Fruit fly (Drosophila melanogaster) whole organism, embryonic: Measurements from ENCODE around the gene h-cup.
A peak's percentile ranks its signal among the peaks of the same experiment; 100 is the strongest.

Experiments
- Adf1 ChIP-seq: fragments of 200-800 bp; sonication (Bioruptor generic); IDR thresholded peaks from 2 replicates; pipeline ENCODE4 v1.3.6; 2022; ENCODE audit warnings: missing biosample characterization, missing genetic modification characterization
- CG10267 ChIP-seq: fragments of 200-800 bp; sonication (Bioruptor generic); optimal IDR thresholded peaks from 2 replicates; lab custom pipeline; 2018; ENCODE audit warnings: missing biosample characterization, mild to moderate bottlenecking, missing genetic modification characterization, moderate library complexity
- CG10366 ChIP-seq: fragments of 200-800 bp; sonication (Bioruptor generic); IDR thresholded peaks from 2 replicates; pipeline ENCODE4 v1.3.6; 2022; ENCODE audit warnings: missing biosample characterization, missing genetic modification characterization
- CG10462 ChIP-seq: fragments of 200-800 bp; sonication (Bioruptor generic); optimal IDR thresholded peaks from 2 replicates; lab custom pipeline; 2016; ENCODE audit warnings: missing biosample characterization, missing genetic modification characterization
- CG10565 ChIP-seq: fragments of 200-800 bp; sonication (Bioruptor generic); optimal IDR thresholded peaks from 3 replicates; lab custom pipeline; 2016; ENCODE audit warnings: missing biosample characterization, mild to moderate bottlenecking, missing genetic modification characterization
- CG15073 ChIP-seq: fragments of 200-800 bp; sonication (Bioruptor generic); optimal IDR thresholded peaks from 2 replicates; lab custom pipeline; 2016; ENCODE audit warnings: missing biosample characterization, missing genetic modification characterization
- CG15479 ChIP-seq: fragments of 200-800 bp; sonication (Bioruptor generic); optimal IDR thresholded peaks from 3 replicates; lab custom pipeline; 2019; ENCODE audit warnings: missing biosample characterization, mild to moderate bottlenecking, missing genetic modification characterization, moderate library complexity
- CG15514 ChIP-seq: fragments of 200-800 bp; sonication (Bioruptor generic); optimal IDR thresholded peaks from 3 replicates; lab custom pipeline; 2017; ENCODE audit warnings: missing biosample characterization, missing genetic modification characterization, mild to moderate bottlenecking, moderate library complexity, missing genetic modification reagents
- CG16863 ChIP-seq: fragments of 200-800 bp; sonication (Bioruptor generic); optimal IDR thresholded peaks from 3 replicates; lab custom pipeline; 2016; ENCODE audit warnings: missing biosample characterization, missing genetic modification characterization
- CG2199 ChIP-seq: fragments of 200-800 bp; sonication (Bioruptor generic); IDR thresholded peaks from 3 replicates; pipeline ENCODE4 v1.3.6; 2022; ENCODE audit warnings: missing biosample characterization, missing genetic modification characterization
- CG32767 ChIP-seq: fragments of 200-800 bp; sonication (Bioruptor generic); IDR thresholded peaks from 2 replicates; pipeline ENCODE4 v1.3.6; 2022; ENCODE audit warnings: missing biosample characterization, missing genetic modification characterization
- CG34224 ChIP-seq: fragments of 200-800 bp; sonication (Bioruptor generic); IDR thresholded peaks from 3 replicates; pipeline ENCODE4 v1.3.6; 2022; ENCODE audit warnings: missing biosample characterization, missing genetic modification characterization; ENCODE audit not compliant: partially characterized antibody
- CG4854 ChIP-seq: fragments of 200-800 bp; sonication (Bioruptor generic); optimal IDR thresholded peaks from 2 replicates; lab custom pipeline; 2016; ENCODE audit warnings: missing biosample characterization, missing genetic modification characterization, inconsistent platforms
- CG8478 ChIP-seq: fragments of >200 bp; optimal IDR thresholded peaks from 2 replicates; lab custom pipeline; 2018
- CG9437 ChIP-seq: fragments of 200-800 bp; sonication (Bioruptor generic); optimal IDR thresholded peaks from 2 replicates; lab custom pipeline; 2018; ENCODE audit warnings: missing biosample characterization, mild to moderate bottlenecking, missing genetic modification characterization
- D ChIP-seq, 2 experiments: fragments of 200-800 bp in 1 of 2; fragments of >200 bp in 1 of 2; sonication (Bioruptor generic) in 1 of 2; optimal IDR thresholded peaks; 2 replicates in 1 of 2; 3 replicates in 1 of 2; lab custom pipeline; 2017; ENCODE audit warnings: mild to moderate bottlenecking in 1 of 2, missing biosample characterization in 1 of 2, missing genetic modification characterization in 1 of 2, missing genetic modification reagents in 1 of 2
- Dbx ChIP-seq: fragments of 200-800 bp; sonication (Bioruptor generic); IDR thresholded peaks from 3 replicates; pipeline ENCODE4 v1.3.6; 2022; ENCODE audit warnings: missing biosample characterization, missing genetic modification characterization
- Deaf1 ChIP-seq: fragments of 200-800 bp; optimal IDR thresholded peaks from 3 replicates; lab custom pipeline; 2019; ENCODE audit warnings: missing biosample characterization, mild to moderate bottlenecking, missing genetic modification characterization, moderate library complexity
- Dref ChIP-seq: fragments of 200-800 bp; sonication (Bioruptor generic); IDR thresholded peaks from 2 replicates; pipeline ENCODE4 v1.3.6; 2022; ENCODE audit warnings: missing biosample characterization, missing genetic modification characterization
- Hey ChIP-seq: fragments of 200-800 bp; sonication (Bioruptor generic); optimal IDR thresholded peaks from 3 replicates; lab custom pipeline; 2018; ENCODE audit warnings: missing biosample characterization, mild to moderate bottlenecking, missing genetic modification characterization
- Hr78 ChIP-seq, 2 experiments: fragments of 200-800 bp in 1 of 2; fragments of >200 bp in 1 of 2; sonication (Bioruptor generic) in 1 of 2; optimal IDR thresholded peaks; 2 replicates each; lab custom pipeline; 2017 to 2019; ENCODE audit warnings: missing biosample characterization in 2 of 2, missing genetic modification characterization in 2 of 2, mild to moderate bottlenecking in 1 of 2, moderate library complexity in 1 of 2
- MBD-R2 ChIP-seq: fragments of 200-800 bp; sonication (Bioruptor generic); IDR thresholded peaks from 2 replicates; pipeline ENCODE4 v1.3.6; 2022; ENCODE audit warnings: missing biosample characterization, missing genetic modification characterization
- Med ChIP-seq: fragments of 200-800 bp; sonication (Bioruptor generic); peaks from one replicate; lab custom pipeline; 2016; ENCODE audit warnings: missing biosample characterization, missing genetic modification characterization, mild to moderate bottlenecking, inconsistent platforms, moderate library complexity
- Pdp1 ChIP-seq, 2 experiments: fragments of 200-800 bp; sonication (Bioruptor generic); optimal IDR thresholded peaks; 3 replicates each; lab custom pipeline; 2016; ENCODE audit warnings: missing biosample characterization in 2 of 2, missing genetic modification characterization in 2 of 2, mild to moderate bottlenecking in 1 of 2, moderate library complexity in 1 of 2
- Rfx ChIP-seq: fragments of 200-800 bp; sonication (Bioruptor generic); IDR thresholded peaks from 2 replicates; pipeline ENCODE4 v1.3.6; 2022; ENCODE audit warnings: missing biosample characterization, missing genetic modification characterization
- Trl ChIP-seq, 3 experiments: fragments of >200 bp in 2 of 3; fragments of 200-800 bp in 1 of 3; sonication (Bioruptor generic) in 1 of 3; optimal IDR thresholded peaks; 2 replicates in 1 of 3; 3 replicates in 2 of 3; lab custom pipeline; 2016 to 2017; ENCODE audit warnings: missing biosample characterization in 1 of 3, missing genetic modification characterization in 1 of 3
- abd-A ChIP-seq: fragments of 200-800 bp; sonication (Bioruptor generic); optimal IDR thresholded peaks from 3 replicates; lab custom pipeline; 2019; ENCODE audit warnings: missing biosample characterization, mild to moderate bottlenecking, missing genetic modification characterization, moderate library complexity
- al ChIP-seq: fragments of 200-800 bp; sonication (Bioruptor generic); IDR thresholded peaks from 2 replicates; pipeline ENCODE4 v1.3.6; 2022; ENCODE audit warnings: missing biosample characterization, missing genetic modification characterization
- cg ChIP-seq: fragments of 200-800 bp; sonication (Bioruptor generic); optimal IDR thresholded peaks from 3 replicates; lab custom pipeline; 2019; ENCODE audit warnings: missing biosample characterization, mild to moderate bottlenecking, missing genetic modification characterization, moderate library complexity
- chinmo ChIP-seq: fragments of 200-800 bp; sonication (Bioruptor generic); IDR thresholded peaks from 4 replicates; pipeline ENCODE4 v1.3.6; 2022; ENCODE audit warnings: missing biosample characterization, missing genetic modification characterization; ENCODE audit not compliant: partially characterized antibody
- ewg ChIP-seq: fragments of 200-800 bp; sonication (Bioruptor generic); optimal IDR thresholded peaks from 3 replicates; lab custom pipeline; 2017; ENCODE audit warnings: mild to moderate bottlenecking, missing biosample characterization, missing genetic modification reagents, missing genetic modification characterization
- nmo ChIP-seq: fragments of 200-800 bp; sonication (Bioruptor generic); optimal IDR thresholded peaks from 2 replicates; lab custom pipeline; 2018; ENCODE audit warnings: missing biosample characterization, mild to moderate bottlenecking, missing genetic modification characterization, moderate library complexity
- oc ChIP-seq: fragments of 200-800 bp; sonication (Bioruptor generic); optimal IDR thresholded peaks from 2 replicates; lab custom pipeline; 2018; ENCODE audit warnings: missing biosample characterization, mild to moderate bottlenecking, missing genetic modification characterization, moderate library complexity
- pros ChIP-seq: fragments of 200-800 bp; sonication (Bioruptor generic); optimal IDR thresholded peaks from 3 replicates; lab custom pipeline; 2019; ENCODE audit warnings: missing biosample characterization, mild to moderate bottlenecking, missing genetic modification characterization, moderate library complexity
- slp2 ChIP-seq: fragments of 200-800 bp; sonication (Bioruptor generic); optimal IDR thresholded peaks from 2 replicates; lab custom pipeline; 2016; ENCODE audit warnings: missing biosample characterization, missing genetic modification characterization
- stwl ChIP-seq: fragments of 200-800 bp; sonication (Bioruptor generic); optimal IDR thresholded peaks from 3 replicates; lab custom pipeline; 2018; ENCODE audit warnings: missing biosample characterization, mild to moderate bottlenecking, missing genetic modification characterization, moderate library complexity
- tio ChIP-seq: fragments of 200-800 bp; sonication (Bioruptor generic); optimal IDR thresholded peaks from 2 replicates; lab custom pipeline; 2017; ENCODE audit warnings: missing biosample characterization, missing genetic modification characterization, inconsistent platforms
- zen ChIP-seq: fragments of 200-800 bp; sonication (Bioruptor generic); optimal IDR thresholded peaks from 3 replicates; lab custom pipeline; 2018; ENCODE audit warnings: missing biosample characterization, mild to moderate bottlenecking, missing genetic modification characterization, moderate library complexity

The h-cup gene

DNA sequence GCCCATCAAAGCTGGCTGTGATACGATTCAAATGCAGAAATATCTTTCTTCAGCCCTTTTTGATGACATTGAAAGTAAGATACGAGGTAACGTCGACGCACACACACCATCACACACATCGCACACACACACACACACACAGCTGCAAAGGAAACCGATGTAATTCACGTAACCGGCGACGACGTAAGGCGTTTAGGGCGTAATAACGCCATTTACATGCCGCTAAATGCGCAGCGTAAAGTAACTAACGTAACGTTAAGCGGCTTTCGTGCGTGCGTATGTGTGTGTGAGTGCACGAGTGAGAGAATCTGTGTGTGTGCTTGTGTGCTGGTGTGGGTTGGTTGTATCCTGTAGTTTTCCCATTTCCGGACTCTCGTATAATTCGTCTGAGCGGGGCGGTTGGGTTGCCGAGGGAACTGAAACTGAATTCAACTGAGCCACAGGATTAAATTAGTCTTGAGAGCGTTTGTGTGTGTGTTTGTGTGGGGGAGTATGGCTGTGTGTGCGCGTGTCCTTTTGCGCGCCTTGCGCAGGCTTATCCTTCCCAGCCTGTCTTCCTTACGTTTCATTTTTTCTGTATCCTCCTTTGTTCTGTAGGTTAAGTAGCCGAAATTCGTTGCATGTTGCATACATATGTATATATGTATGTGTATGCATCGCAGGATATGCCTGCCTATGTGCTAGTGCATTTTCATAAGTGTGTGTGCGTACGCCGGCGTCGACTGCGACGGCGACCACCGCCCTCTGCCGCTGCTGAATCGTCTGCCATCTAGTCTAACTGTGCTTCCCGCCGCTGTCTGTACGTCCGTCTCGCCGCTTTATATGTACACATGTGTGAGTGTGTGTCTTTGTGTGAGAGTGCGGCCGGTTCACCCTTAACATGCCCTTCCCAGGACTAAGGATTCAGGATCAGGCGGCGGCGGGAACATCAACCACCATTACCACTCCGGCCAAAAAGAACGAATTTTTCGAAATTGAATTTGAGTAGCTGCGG lies 35.3 kb upstream of the h-cup start:
- peak; percentile 86 for TF ChIP-seq cg (GFP tag; lab: Kevin White, UChicago)
- 0 out of 3 replicates have a peak, but pooled peaks have one; percentile 43 for TF ChIP-seq CG2199 (GFP tag; lab: Robert Waterston, UW)
- peak; percentile 99 for TF ChIP-seq CG9437 (GFP tag; lab: Kevin White, UChicago)
- TF ChIP-seq CG15073 (GFP tag; lab: Kevin White, UChicago), result no peak
- TF ChIP-seq Deaf1 (tag; lab: Kevin White, UChicago), result peak; percentile 71
- TF ChIP-seq CG4854 (GFP tag; lab: Kevin White, UChicago), result no peak
- peak; percentile 23; the same call in 1 of the 2 replicates for TF ChIP-seq Rfx (GFP tag; lab: Robert Waterston, UW)
- TF ChIP-seq nmo, result no peak
- TF ChIP-seq Hey (tag; lab: Kevin White, UChicago), result peak; percentile 5
- TF ChIP-seq stwl, result peak; percentile 7
- no peak for TF ChIP-seq CG16863 (GFP tag; lab: Kevin White, UChicago)
- TF ChIP-seq Trl (optimal IDR thresholded peaks at IDR 0.05; lab: Kevin White, UChicago), result peak; percentile 28 to 37
- no peak for TF ChIP-seq Trl (GFP tag; optimal IDR thresholded peaks at IDR 0.05; lab: Kevin White, UChicago)
- no peak for TF ChIP-seq Dref (GFP tag; lab: Robert Waterston, UW)
- TF ChIP-seq chinmo (GFP tag; lab: Robert Waterston, UW), result peak; percentile 58; the same call in 1 of the 4 replicates
- no peak for TF ChIP-seq tio
- no peak for TF ChIP-seq CG10462 (GFP tag; lab: Kevin White, UChicago)
- no peak for TF ChIP-seq CG34224 (GFP tag; lab: Robert Waterston, UW)
- peak; percentile 75 for TF ChIP-seq CG8478
- no peak for TF ChIP-seq al (GFP tag; lab: Robert Waterston, UW)
- TF ChIP-seq CG10267 (tag; lab: Kevin White, UChicago), result no peak
- no peak for TF ChIP-seq CG10366 (GFP tag; lab: Robert Waterston, UW)
- peak; percentile 53 for TF ChIP-seq oc (tag; lab: Kevin White, UChicago)
- TF ChIP-seq CG32767, result 0 out of 2 replicates have a peak, but pooled peaks have one; percentile 16
- TF ChIP-seq zen (tag; lab: Kevin White, UChicago), result peak; percentile 13
- peak in 1 of 2 experiments; percentile 56 for TF ChIP-seq Hr78 (GFP tag; optimal IDR thresholded peaks at IDR 0.05; lab: Kevin White, UChicago)
- TF ChIP-seq abd-A, result peak; percentile 82
- TF ChIP-seq slp2 (GFP tag; lab: Kevin White, UChicago), result no peak
- TF ChIP-seq CG15514 (GFP tag; lab: Kevin White, UChicago), result no peak
- TF ChIP-seq Pdp1 (GFP tag; optimal IDR thresholded peaks at IDR 0.05; lab: Kevin White, UChicago), result peak in 1 of 2 experiments; percentile 15
- TF ChIP-seq CG15479, result peak; percentile 84
- TF ChIP-seq ewg (GFP tag; lab: Kevin White, UChicago), result peak; percentile 79
- peak; percentile 79 for TF ChIP-seq pros (GFP tag; lab: Kevin White, UChicago)
- peak; percentile 53 for TF ChIP-seq D (optimal IDR thresholded peaks at IDR 0.05; lab: Kevin White, UChicago)
- TF ChIP-seq D (GFP tag; optimal IDR thresholded peaks at IDR 0.05; lab: Kevin White, UChicago), result no peak
- TF ChIP-seq MBD-R2 (GFP tag; lab: Robert Waterston, UW), result 0 out of 2 replicates have a peak, but pooled peaks have one; percentile 7
- 0 out of 3 replicates have a peak, but pooled peaks have one; percentile 9 for TF ChIP-seq Dbx
- peak; percentile 73 for TF ChIP-seq Med (GFP tag; lab: Kevin White, UChicago)
- no peak for TF ChIP-seq CG10565
- TF ChIP-seq Adf1, result peak; percentile 85
